Fruit fly (Drosophila melanogaster) whole organism, embryonic: ENCODE data around the gene Hmbs.

Experiments
- B-H2 ChIP-seq: fragments of 200-800 bp; sonication (Bioruptor generic); optimal IDR thresholded peaks from 2 replicates; lab custom pipeline; 2018; ENCODE audit warnings: missing biosample characterization, mild to moderate bottlenecking, missing genetic modification characterization
- CG10209 ChIP-seq: fragments of 200-800 bp; sonication (Bioruptor generic); optimal IDR thresholded peaks from 3 replicates; lab custom pipeline; 2017; ENCODE audit warnings: missing biosample characterization, mild to moderate bottlenecking, missing genetic modification characterization, missing genetic modification reagents
- CG10462 ChIP-seq: fragments of 200-800 bp; sonication (Bioruptor generic); optimal IDR thresholded peaks from 2 replicates; lab custom pipeline; 2016; ENCODE audit warnings: missing biosample characterization, missing genetic modification characterization
- CG1233 ChIP-seq: fragments of 200-800 bp; sonication (Bioruptor generic); optimal IDR thresholded peaks from 4 replicates; lab custom pipeline; 2018; ENCODE audit warnings: missing biosample characterization, mild to moderate bottlenecking, missing genetic modification characterization
- CG12769 ChIP-seq: fragments of 200-800 bp; sonication (Bioruptor generic); optimal IDR thresholded peaks from 2 replicates; lab custom pipeline; 2019; ENCODE audit warnings: missing biosample characterization, mild to moderate bottlenecking, missing genetic modification characterization, moderate library complexity
- CG12942 ChIP-seq: fragments of 200-800 bp; sonication (Bioruptor generic); optimal IDR thresholded peaks from 3 replicates; lab custom pipeline; 2016; ENCODE audit warnings: missing biosample characterization, missing genetic modification characterization
- CG14965 ChIP-seq: fragments of 200-800 bp; sonication (Bioruptor generic); optimal IDR thresholded peaks from 2 replicates; lab custom pipeline; 2016; ENCODE audit warnings: missing biosample characterization, missing genetic modification characterization, borderline replicate concordance
- CG15073 ChIP-seq: fragments of 200-800 bp; sonication (Bioruptor generic); optimal IDR thresholded peaks from 2 replicates; lab custom pipeline; 2016; ENCODE audit warnings: missing biosample characterization, missing genetic modification characterization
- CG2199 ChIP-seq: fragments of 200-800 bp; sonication (Bioruptor generic); IDR thresholded peaks from 3 replicates; pipeline ENCODE4 v1.3.6; 2022; ENCODE audit warnings: missing biosample characterization, missing genetic modification characterization
- CG2712 ChIP-seq: fragments of 200-800 bp; optimal IDR thresholded peaks from 3 replicates; lab custom pipeline; 2019; ENCODE audit warnings: missing biosample characterization, mild to moderate bottlenecking, missing genetic modification characterization, moderate library complexity
- CG3065 ChIP-seq: fragments of 200-800 bp; sonication (Bioruptor generic); optimal IDR thresholded peaks from 2 replicates; lab custom pipeline; 2016; ENCODE audit warnings: missing biosample characterization, missing genetic modification characterization
- CG31441 ChIP-seq: fragments of 200-800 bp; sonication (Bioruptor generic); IDR thresholded peaks from 2 replicates; pipeline ENCODE4 v1.3.6; 2022; ENCODE audit warnings: missing biosample characterization, missing genetic modification characterization
- CG3163 ChIP-seq: fragments of 200-800 bp; sonication (Bioruptor generic); optimal IDR thresholded peaks from 3 replicates; lab custom pipeline; 2016; ENCODE audit warnings: missing biosample characterization, missing genetic modification characterization
- CG33213 ChIP-seq: fragments of 200-800 bp; sonication (Bioruptor generic); optimal IDR thresholded peaks from 3 replicates; lab custom pipeline; 2016; ENCODE audit warnings: missing biosample characterization, missing genetic modification characterization
- CG42726 ChIP-seq: fragments of 200-800 bp; sonication (Bioruptor generic); IDR thresholded peaks from 2 replicates; pipeline ENCODE4 v1.3.6; 2022; ENCODE audit warnings: missing biosample characterization, missing genetic modification characterization; ENCODE audit not compliant: partially characterized antibody
- CG4328 ChIP-seq: fragments of 200-800 bp; sonication (Bioruptor generic); optimal IDR thresholded peaks from 3 replicates; lab custom pipeline; 2017; ENCODE audit warnings: missing biosample characterization, missing genetic modification reagents, missing genetic modification characterization
- CG4707 ChIP-seq: fragments of 200-800 bp; sonication (Bioruptor generic); optimal IDR thresholded peaks from 2 replicates; lab custom pipeline; 2018; ENCODE audit warnings: missing biosample characterization, mild to moderate bottlenecking, missing genetic modification characterization, moderate library complexity
- CG6854 ChIP-seq: fragments of 200-800 bp; sonication (Bioruptor generic); optimal IDR thresholded peaks from 3 replicates; lab custom pipeline; 2017; ENCODE audit warnings: missing biosample characterization, mild to moderate bottlenecking, missing genetic modification characterization
- CG7271 ChIP-seq: fragments of 200-800 bp; sonication (Bioruptor generic); optimal IDR thresholded peaks from 2 replicates; lab custom pipeline; 2018; ENCODE audit warnings: missing biosample characterization, mild to moderate bottlenecking, missing genetic modification characterization, moderate library complexity
- CG7987 ChIP-seq: fragments of 200-800 bp; sonication (Bioruptor generic); optimal IDR thresholded peaks from 2 replicates; lab custom pipeline; 2018; ENCODE audit warnings: missing biosample characterization, mild to moderate bottlenecking, missing genetic modification characterization, moderate library complexity
- D19B ChIP-seq: fragments of 200-800 bp; sonication (Bioruptor generic); optimal IDR thresholded peaks from 2 replicates; lab custom pipeline; 2017; ENCODE audit warnings: missing biosample characterization, mild to moderate bottlenecking, missing genetic modification characterization
- E2f2 ChIP-seq: fragments of 200-800 bp; sonication (Bioruptor generic); IDR thresholded peaks from 2 replicates; pipeline ENCODE4 v1.3.6; 2022; ENCODE audit warnings: missing biosample characterization, missing genetic modification characterization
- Fer1 ChIP-seq: fragments of 200-800 bp; sonication (Bioruptor generic); optimal IDR thresholded peaks from 2 replicates; lab custom pipeline; 2017; ENCODE audit warnings: missing biosample characterization, mild to moderate bottlenecking, missing genetic modification characterization
- HHEX ChIP-seq: fragments of 200-800 bp; sonication (Bioruptor generic); optimal IDR thresholded peaks from 3 replicates; lab custom pipeline; 2017; ENCODE audit warnings: missing biosample characterization, mild to moderate bottlenecking, missing genetic modification characterization, missing genetic modification reagents
- Mrtf ChIP-seq: fragments of 200-800 bp; sonication (Bioruptor generic); IDR thresholded peaks from 3 replicates; pipeline ENCODE4 v1.3.6; 2022; ENCODE audit warnings: missing biosample characterization, missing genetic modification characterization
- NK7.1 ChIP-seq: fragments of 200-800 bp; sonication (Bioruptor generic); optimal IDR thresholded peaks from 3 replicates; lab custom pipeline; 2016; ENCODE audit warnings: missing biosample characterization, missing genetic modification characterization
- Nf-YA ChIP-seq: fragments of 200-800 bp; sonication (Bioruptor generic); IDR thresholded peaks from 2 replicates; pipeline ENCODE4 v1.3.6; 2022; ENCODE audit warnings: missing biosample characterization, missing genetic modification characterization
- Optix ChIP-seq: fragments of 200-800 bp; sonication (Bioruptor generic); IDR thresholded peaks from 3 replicates; pipeline ENCODE4 v1.3.6; 2022; ENCODE audit warnings: missing biosample characterization, missing genetic modification characterization
- Poxn ChIP-seq: fragments of 200-800 bp; sonication (Bioruptor generic); IDR thresholded peaks from 2 replicates; pipeline ENCODE4 v1.3.6; 2022; ENCODE audit warnings: missing biosample characterization, missing genetic modification characterization
- Sin3A ChIP-seq: fragments of >200 bp; optimal IDR thresholded peaks from 2 replicates; lab custom pipeline; 2018
- Spps ChIP-seq: fragments of 200-800 bp; sonication (Bioruptor generic); optimal IDR thresholded peaks from 2 replicates; lab custom pipeline; 2018; ENCODE audit warnings: missing biosample characterization, mild to moderate bottlenecking, missing genetic modification characterization
- Sry-δ ChIP-seq: fragments of 200-800 bp; sonication (Bioruptor generic); optimal IDR thresholded peaks from 2 replicates; lab custom pipeline; 2016; ENCODE audit warnings: missing biosample characterization, missing genetic modification characterization
- Stat92E ChIP-seq, 3 experiments: fragments of >200 bp in 2 of 3; fragments of 200-800 bp in 1 of 3; sonication (Bioruptor generic) in 1 of 3; optimal IDR thresholded peaks; 2 replicates each; lab custom pipeline; 2017 to 2019; ENCODE audit warnings: missing biosample characterization in 3 of 3, missing genetic modification characterization in 3 of 3, mild to moderate bottlenecking in 1 of 3, moderate library complexity in 1 of 3
- dmrt11E ChIP-seq: fragments of 200-800 bp; sonication (Bioruptor generic); optimal IDR thresholded peaks from 3 replicates; lab custom pipeline; 2018; ENCODE audit warnings: missing biosample characterization, mild to moderate bottlenecking, missing genetic modification characterization, moderate library complexity
- dmrt99B ChIP-seq: fragments of 200-800 bp; sonication (Bioruptor generic); optimal IDR thresholded peaks from 2 replicates; lab custom pipeline; 2018; ENCODE audit warnings: missing biosample characterization, mild to moderate bottlenecking, missing genetic modification characterization, moderate library complexity
- gfzf ChIP-seq: fragments of 200-800 bp; sonication (Bioruptor generic); optimal IDR thresholded peaks from 2 replicates; lab custom pipeline; 2016; ENCODE audit warnings: missing biosample characterization, mild to moderate bottlenecking, missing genetic modification characterization, moderate library complexity
- jigr1 ChIP-seq: fragments of 200-800 bp; sonication (Bioruptor generic); IDR thresholded peaks from 3 replicates; pipeline ENCODE4 v1.3.6; 2022; ENCODE audit warnings: missing biosample characterization, missing genetic modification characterization
- lola ChIP-seq, 3 experiments: fragments of >200 bp in 2 of 3; fragments of 200-800 bp in 1 of 3; sonication (Bioruptor generic) in 1 of 3; optimal IDR thresholded peaks; 2 replicates each; lab custom pipeline; 2017 to 2019; ENCODE audit warnings: missing biosample characterization in 3 of 3, missing genetic modification characterization in 3 of 3, mild to moderate bottlenecking in 1 of 3, moderate library complexity in 1 of 3
- luna ChIP-seq: fragments of 200-800 bp; sonication (Bioruptor generic); optimal IDR thresholded peaks from 2 replicates; lab custom pipeline; 2016; ENCODE audit warnings: missing biosample characterization, missing genetic modification characterization
- oc ChIP-seq: fragments of 200-800 bp; sonication (Bioruptor generic); optimal IDR thresholded peaks from 2 replicates; lab custom pipeline; 2018; ENCODE audit warnings: missing biosample characterization, mild to moderate bottlenecking, missing genetic modification characterization, moderate library complexity
- pros ChIP-seq: fragments of 200-800 bp; sonication (Bioruptor generic); optimal IDR thresholded peaks from 3 replicates; lab custom pipeline; 2019; ENCODE audit warnings: missing biosample characterization, mild to moderate bottlenecking, missing genetic modification characterization, moderate library complexity
- psq ChIP-seq: fragments of 200-800 bp; sonication (Bioruptor generic); optimal IDR thresholded peaks from 2 replicates; lab custom pipeline; 2017; ENCODE audit warnings: missing biosample characterization, missing genetic modification characterization
- pum ChIP-seq: fragments of 200-800 bp; sonication (Bioruptor generic); optimal IDR thresholded peaks from 2 replicates; lab custom pipeline; 2016; ENCODE audit warnings: missing biosample characterization, missing genetic modification characterization
- repo ChIP-seq: fragments of 200-800 bp; sonication (Bioruptor generic); optimal IDR thresholded peaks from 2 replicates; lab custom pipeline; 2016; ENCODE audit warnings: missing biosample characterization, missing genetic modification characterization
- sens-2 ChIP-seq: fragments of 200-800 bp; sonication (Bioruptor generic); IDR thresholded peaks from 2 replicates; pipeline ENCODE4 v1.3.6; 2022; ENCODE audit warnings: missing biosample characterization, missing genetic modification characterization
- shn ChIP-seq: fragments of 200-800 bp; sonication (Bioruptor generic); optimal IDR thresholded peaks from 3 replicates; lab custom pipeline; 2016; ENCODE audit warnings: missing biosample characterization, missing genetic modification characterization
- tap ChIP-seq: fragments of 200-800 bp; optimal IDR thresholded peaks from 3 replicates; lab custom pipeline; 2019; ENCODE audit warnings: missing biosample characterization, mild to moderate bottlenecking, missing genetic modification characterization, moderate library complexity
- ttk ChIP-seq: fragments of 200-800 bp; sonication (Bioruptor generic); IDR thresholded peaks from 2 replicates; pipeline ENCODE4 v2.1.2; 2022; ENCODE audit warnings: missing biosample characterization, missing genetic modification characterization
- twi ChIP-seq: fragments of 200-800 bp; optimal IDR thresholded peaks from 2 replicates; lab custom pipeline; 2019; ENCODE audit warnings: missing biosample characterization, mild to moderate bottlenecking, missing genetic modification characterization, moderate library complexity
- unc-4 ChIP-seq: fragments of 200-800 bp; sonication (Bioruptor generic); IDR thresholded peaks from 2 replicates; pipeline ENCODE4 v1.3.6; 2022; ENCODE audit warnings: missing biosample characterization, missing genetic modification characterization; ENCODE audit not compliant: partially characterized antibody

Hmbs gene

dm6 chr3L:1300076-1300635 is 34.5 kb upstream of the Hmbs start (continued):
- TF ChIP-seq repo (GFP tag; lab: Kevin White, UChicago) (no peak), CG7987 (GFP tag; lab: Kevin White, UChicago) (peak; percentile 33), CG2712 (tag; lab: Kevin White, UChicago) (peak; percentile 95), ttk (GFP tag; lab: Robert Waterston, UW) (peak; percentile 48), CG14965 (GFP tag; lab: Kevin White, UChicago) (no peak), CG42726 (GFP tag; lab: Robert Waterston, UW) (no peak), CG4328 (GFP tag; lab: Kevin White, UChicago) (peak; percentile 84), Sin3A (lab: Kevin White, UChicago) (no peak), CG10209 (peak; percentile 79), CG2199 (0 out of 3 replicates have a peak, but pooled peaks have one; percentile 54), Nf-YA (no peak), Stat92E (GFP tag; optimal IDR thresholded peaks at IDR 0.05; lab: Kevin White, UChicago) (peak in 1 of 3 experiments; percentile 37), CG4707 (GFP tag; lab: Kevin White, UChicago) (peak; percentile 50), tap (tag; lab: Kevin White, UChicago) (peak; percentile 86), sens-2 (GFP tag; lab: Robert Waterston, UW) (no peak; the same call in none of the 2 replicates), luna (no peak), CG1233 (GFP tag; lab: Kevin White, UChicago) (peak; percentile 72), shn (GFP tag; lab: Kevin White, UChicago) (no peak), pum (peak; percentile 2), pros (GFP tag; lab: Kevin White, UChicago) (peak; percentile 75), CG31441 (GFP tag; lab: Robert Waterston, UW) (peak; percentile 97), D19B (GFP tag; lab: Kevin White, UChicago) (peak; percentile 18), CG6854 (GFP tag; lab: Kevin White, UChicago) (peak; percentile 57), CG10462 (GFP tag; lab: Kevin White, UChicago) (peak; percentile 57), CG3163 (GFP tag; lab: Kevin White, UChicago) (no peak), Spps (tag; lab: Kevin White, UChicago) (peak; percentile 74), dmrt99B (tag; lab: Kevin White, UChicago) (peak; percentile 84), Fer1 (GFP tag; lab: Kevin White, UChicago) (peak; percentile 83), psq (GFP tag; lab: Kevin White, UChicago) (peak; percentile 54), Mrtf (GFP tag; lab: Robert Waterston, UW) (peak; percentile 70; the same call in 1 of the 3 replicates), CG3065 (GFP tag; lab: Kevin White, UChicago) (peak; percentile 29), HHEX (GFP tag; lab: Kevin White, UChicago) (peak; percentile 73), Sry-δ (GFP tag; lab: Kevin White, UChicago) (no peak), twi (peak; percentile 96), jigr1 (GFP tag; lab: Robert Waterston, UW) (0 out of 3 replicates have a peak, but pooled peaks have one; percentile 34), B-H2 (GFP tag; lab: Kevin White, UChicago) (no peak), CG33213 (GFP tag; lab: Kevin White, UChicago) (peak; percentile 8), Optix (GFP tag; lab: Robert Waterston, UW) (no peak; the same call in 2 of the 3 replicates), CG12942 (GFP tag; lab: Kevin White, UChicago) (peak; percentile 76), Poxn (GFP tag; lab: Robert Waterston, UW) (no peak), NK7.1 (GFP tag; lab: Kevin White, UChicago) (no peak), gfzf (GFP tag; lab: Kevin White, UChicago) (no peak), CG12769 (peak; percentile 66), CG7271 (tag; lab: Kevin White, UChicago) (no peak), unc-4 (GFP tag; lab: Robert Waterston, UW) (no peak), E2f2 (GFP tag; lab: Robert Waterston, UW) (peak; percentile 59), lola (GFP tag; optimal IDR thresholded peaks at IDR 0.05; lab: Kevin White, UChicago) (peak in 1 of 3 experiments; percentile 88), dmrt11E (tag; lab: Kevin White, UChicago) (peak; percentile 90), CG15073 (peak; percentile 44), oc (tag; lab: Kevin White, UChicago) (peak; percentile 78)
